Fruit fly (Drosophila melanogaster) whole organism, prepupa: ENCODE results near the gene CG33639.

Experiments used
- Blimp-1 ChIP-seq: fragments of 200-800 bp; sonication (Bioruptor generic); optimal IDR thresholded peaks from 3 replicates; lab custom pipeline; 2017; ENCODE audit warnings: missing biosample characterization, missing genetic modification characterization, mild to moderate bottlenecking, moderate library complexity, missing genetic modification reagents
- CG10631 ChIP-seq: fragments of 200-800 bp; sonication (Bioruptor generic); optimal IDR thresholded peaks from 2 replicates; lab custom pipeline; 2016; ENCODE audit warnings: missing biosample characterization, missing genetic modification characterization
- CG10669 ChIP-seq: fragments of 200-800 bp; sonication (Bioruptor generic); optimal IDR thresholded peaks from 3 replicates; lab custom pipeline; 2018; ENCODE audit warnings: missing biosample characterization, mild to moderate bottlenecking, missing genetic modification characterization, moderate library complexity
- CG11294 ChIP-seq: fragments of 200-800 bp; sonication (Bioruptor generic); IDR thresholded peaks from 2 replicates; pipeline ENCODE4 v1.3.6; 2022; ENCODE audit warnings: missing biosample characterization, missing genetic modification characterization
- CG11762 ChIP-seq: fragments of 200-800 bp; sonication (Bioruptor generic); optimal IDR thresholded peaks from 3 replicates; lab custom pipeline; 2016; ENCODE audit warnings: missing biosample characterization, missing genetic modification characterization; ENCODE audit not compliant: insufficient read depth
- CG11902 ChIP-seq: fragments of 200-800 bp; sonication (Bioruptor generic); optimal IDR thresholded peaks from 3 replicates; lab custom pipeline; 2016; ENCODE audit warnings: missing biosample characterization, missing genetic modification characterization
- CG15336 ChIP-seq: fragments of 200-800 bp; sonication (Bioruptor generic); IDR thresholded peaks from 2 replicates; pipeline ENCODE4 v1.3.6; 2022; ENCODE audit warnings: missing biosample characterization, missing genetic modification characterization
- CG1621 ChIP-seq: fragments of 200-800 bp; sonication (Bioruptor generic); optimal IDR thresholded peaks from 3 replicates; lab custom pipeline; 2018; ENCODE audit warnings: missing biosample characterization, mild to moderate bottlenecking, missing genetic modification characterization
- CG3032 ChIP-seq: fragments of 200-800 bp; optimal IDR thresholded peaks from 2 replicates; lab custom pipeline; 2019; ENCODE audit warnings: missing biosample characterization, mild to moderate bottlenecking, missing genetic modification characterization, moderate library complexity
- CG31627 ChIP-seq: fragments of 200-800 bp; sonication (Bioruptor generic); optimal IDR thresholded peaks from 3 replicates; lab custom pipeline; 2016; ENCODE audit warnings: missing biosample characterization, missing genetic modification characterization
- CG32006 ChIP-seq: fragments of 200-800 bp; sonication (Bioruptor generic); optimal IDR thresholded peaks from 3 replicates; lab custom pipeline; 2017; ENCODE audit warnings: missing biosample characterization, mild to moderate bottlenecking, missing genetic modification characterization
- CG34406 ChIP-seq: fragments of 200-800 bp; sonication (Bioruptor generic); optimal IDR thresholded peaks from 3 replicates; lab custom pipeline; 2016; ENCODE audit warnings: missing biosample characterization, missing genetic modification characterization
- CG6163 ChIP-seq: fragments of 200-800 bp; sonication (Bioruptor generic); IDR thresholded peaks from 3 replicates; pipeline ENCODE4 v1.3.6; 2022; ENCODE audit warnings: missing biosample characterization, missing genetic modification characterization
- CG6792 ChIP-seq: fragments of 200-800 bp; sonication (Bioruptor generic); optimal IDR thresholded peaks from 3 replicates; lab custom pipeline; 2016; ENCODE audit warnings: missing biosample characterization, missing genetic modification characterization
- CG6808 ChIP-seq: fragments of 200-800 bp; sonication (Bioruptor generic); optimal IDR thresholded peaks from 3 replicates; lab custom pipeline; 2017; ENCODE audit warnings: missing biosample characterization, missing genetic modification characterization, mild to moderate bottlenecking, moderate library complexity, missing genetic modification reagents
- CG6854 ChIP-seq: fragments of 200-800 bp; sonication (Bioruptor generic); optimal IDR thresholded peaks from 2 replicates; lab custom pipeline; 2017; ENCODE audit warnings: missing biosample characterization, mild to moderate bottlenecking, missing genetic modification characterization
- CG7368 ChIP-seq: fragments of 200-800 bp; sonication (Bioruptor generic); optimal IDR thresholded peaks from 3 replicates; lab custom pipeline; 2016; ENCODE audit warnings: missing biosample characterization, missing genetic modification characterization
- CG8632 ChIP-seq: fragments of 200-800 bp; sonication (Bioruptor generic); optimal IDR thresholded peaks from 3 replicates; lab custom pipeline; 2016; ENCODE audit warnings: missing biosample characterization, missing genetic modification characterization
- CG9139 ChIP-seq: fragments of 200-800 bp; sonication (Bioruptor generic); optimal IDR thresholded peaks from 3 replicates; lab custom pipeline; 2017; ENCODE audit warnings: missing biosample characterization, mild to moderate bottlenecking, missing genetic modification characterization
- Eip93F ChIP-seq: fragments of 200-800 bp; sonication (Bioruptor generic); optimal IDR thresholded peaks from 2 replicates; lab custom pipeline; 2016; ENCODE audit warnings: missing biosample characterization, mild to moderate bottlenecking, missing genetic modification characterization
- Ets21C ChIP-seq: fragments of 200-800 bp; sonication (Bioruptor generic); optimal IDR thresholded peaks from 3 replicates; lab custom pipeline; 2016; ENCODE audit warnings: missing biosample characterization, missing genetic modification characterization
- Ets96B ChIP-seq: fragments of 200-800 bp; optimal IDR thresholded peaks from 2 replicates; lab custom pipeline; 2019; ENCODE audit warnings: missing biosample characterization, mild to moderate bottlenecking, missing genetic modification characterization, moderate library complexity
- Gug ChIP-seq: fragments of 200-800 bp; sonication (Bioruptor generic); IDR thresholded peaks from 2 replicates; pipeline ENCODE4 v1.3.6; 2022; ENCODE audit warnings: missing biosample characterization, missing genetic modification characterization
- Hr39 ChIP-seq: fragments of 200-800 bp; sonication (Bioruptor generic); optimal IDR thresholded peaks from 2 replicates; lab custom pipeline; 2016; ENCODE audit warnings: missing biosample characterization, missing genetic modification characterization
- Hr4 ChIP-seq: fragments of 200-800 bp; sonication (Bioruptor generic); optimal IDR thresholded peaks from 3 replicates; lab custom pipeline; 2016; ENCODE audit warnings: missing biosample characterization, missing genetic modification characterization
- Lpt ChIP-seq: fragments of 200-800 bp; sonication (Bioruptor generic); optimal IDR thresholded peaks from 3 replicates; lab custom pipeline; 2016; ENCODE audit warnings: missing biosample characterization, missing genetic modification characterization
- Met ChIP-seq: fragments of 200-800 bp; sonication (Bioruptor generic); optimal IDR thresholded peaks from 3 replicates; lab custom pipeline; 2016; ENCODE audit warnings: missing biosample characterization, missing genetic modification characterization
- OdsH ChIP-seq: fragments of 200-800 bp; sonication (Bioruptor generic); optimal IDR thresholded peaks from 3 replicates; lab custom pipeline; 2016; ENCODE audit warnings: missing biosample characterization, missing genetic modification characterization
- Smox ChIP-seq: fragments of 200-800 bp; sonication (Bioruptor generic); optimal IDR thresholded peaks from 3 replicates; lab custom pipeline; 2016; ENCODE audit warnings: missing biosample characterization, missing genetic modification characterization
- Sox102F ChIP-seq: fragments of 200-800 bp; sonication (Bioruptor generic); optimal IDR thresholded peaks from 2 replicates; lab custom pipeline; 2016; ENCODE audit warnings: missing biosample characterization, mild to moderate bottlenecking, missing genetic modification characterization
- Sox15 ChIP-seq: fragments of 200-800 bp; sonication (Bioruptor generic); optimal IDR thresholded peaks from 3 replicates; lab custom pipeline; 2016; ENCODE audit warnings: missing biosample characterization, missing genetic modification characterization
- achi ChIP-seq: fragments of 200-800 bp; sonication (Bioruptor generic); optimal IDR thresholded peaks from 3 replicates; lab custom pipeline; 2016; ENCODE audit warnings: missing biosample characterization, missing genetic modification characterization
- acj6 ChIP-seq: fragments of 200-800 bp; sonication (Bioruptor generic); optimal IDR thresholded peaks from 3 replicates; lab custom pipeline; 2016; ENCODE audit warnings: missing biosample characterization, missing genetic modification characterization
- cyc ChIP-seq: fragments of 200-800 bp; sonication (Bioruptor generic); optimal IDR thresholded peaks from 3 replicates; lab custom pipeline; 2016; ENCODE audit warnings: missing biosample characterization, missing genetic modification characterization
- dac ChIP-seq: fragments of 200-800 bp; sonication (Bioruptor generic); optimal IDR thresholded peaks from 2 replicates; lab custom pipeline; 2017; ENCODE audit warnings: missing biosample characterization, mild to moderate bottlenecking, missing genetic modification characterization
- dsx ChIP-seq: fragments of 200-800 bp; optimal IDR thresholded peaks from 3 replicates; lab custom pipeline; 2019; ENCODE audit warnings: missing biosample characterization, mild to moderate bottlenecking, missing genetic modification characterization, moderate library complexity; ENCODE audit not compliant: poor library complexity, severe bottlenecking
- eg ChIP-seq: fragments of 200-800 bp; sonication (Bioruptor generic); IDR thresholded peaks from 3 replicates; pipeline ENCODE4 v1.3.6; 2022; ENCODE audit warnings: missing biosample characterization, missing genetic modification characterization
- fd59A ChIP-seq: fragments of 200-800 bp; sonication (Bioruptor generic); optimal IDR thresholded peaks from 2 replicates; lab custom pipeline; 2017; ENCODE audit warnings: missing biosample characterization, mild to moderate bottlenecking, missing genetic modification characterization, missing genetic modification reagents
- fd85E ChIP-seq: fragments of 200-800 bp; sonication (Bioruptor generic); optimal IDR thresholded peaks from 3 replicates; lab custom pipeline; 2016; ENCODE audit warnings: missing biosample characterization, missing genetic modification characterization
- fkh ChIP-seq: fragments of 200-800 bp; sonication (Bioruptor generic); optimal IDR thresholded peaks from 3 replicates; lab custom pipeline; 2017; ENCODE audit warnings: missing biosample characterization, mild to moderate bottlenecking, missing genetic modification characterization, moderate library complexity
- lz ChIP-seq: fragments of 200-800 bp; sonication (Bioruptor generic); optimal IDR thresholded peaks from 3 replicates; lab custom pipeline; 2016; ENCODE audit warnings: missing biosample characterization, missing genetic modification characterization
- net ChIP-seq: fragments of 200-800 bp; sonication (Bioruptor generic); optimal IDR thresholded peaks from 3 replicates; lab custom pipeline; 2016; ENCODE audit warnings: missing biosample characterization, missing genetic modification characterization
- pdm3 ChIP-seq: fragments of 200-800 bp; sonication (Bioruptor generic); optimal IDR thresholded peaks from 3 replicates; lab custom pipeline; 2016; ENCODE audit warnings: missing biosample characterization, missing genetic modification characterization
- salr ChIP-seq, 2 experiments: fragments of 200-800 bp; sonication (Bioruptor generic); optimal IDR thresholded peaks; 3 replicates each; lab custom pipeline; 2016 to 2018; ENCODE audit warnings: missing biosample characterization in 2 of 2, missing genetic modification characterization in 2 of 2, mild to moderate bottlenecking in 1 of 2
- spab ChIP-seq: fragments of 200-800 bp; sonication (Bioruptor generic); optimal IDR thresholded peaks from 2 replicates; lab custom pipeline; 2017; ENCODE audit warnings: missing biosample characterization, mild to moderate bottlenecking, missing genetic modification characterization, missing genetic modification reagents
- svp ChIP-seq: fragments of 200-800 bp; sonication (Bioruptor generic); peaks from one replicate; lab custom pipeline; 2016; ENCODE audit warnings: missing biosample characterization, missing genetic modification characterization
- vri ChIP-seq: fragments of 200-800 bp; sonication (Bioruptor generic); optimal IDR thresholded peaks from 3 replicates; lab custom pipeline; 2016; ENCODE audit warnings: missing biosample characterization, mild to moderate bottlenecking, missing genetic modification characterization

CG33639 gene

dm6 chrX:18243184-18243375, 17.2 kb upstream of the CG33639 start, which contains the start of gene upd2:
upd2 (minus strand) TSS chrX:18243284.
- TF ChIP-seq CG32006 (GFP tag; lab: Kevin White, UChicago) (no peak), vri (GFP tag; lab: Kevin White, UChicago) (no peak), CG1621 (no peak), Lpt (no peak), CG6854 (GFP tag; lab: Kevin White, UChicago) (no peak), CG6163 (GFP tag; lab: Robert Waterston, UW) (no peak), CG6808 (GFP tag; lab: Kevin White, UChicago) (no peak), salr (GFP tag; optimal IDR thresholded peaks at IDR 0.05; lab: Kevin White, UChicago) (no peak), CG6792 (GFP tag; lab: Kevin White, UChicago) (no peak), cyc (GFP tag; lab: Kevin White, UChicago) (no peak), dsx (GFP tag; lab: Kevin White, UChicago) (no peak), OdsH (GFP tag; lab: Kevin White, UChicago) (no peak), acj6 (GFP tag; lab: Kevin White, UChicago) (no peak)

- TF ChIP-seq lz (GFP tag; lab: Kevin White, UChicago) (no peak), achi (GFP tag; lab: Kevin White, UChicago) (no peak), CG8632 (no peak), CG3032 (tag; lab: Kevin White, UChicago) (no peak)
Observed at dm6 chrX:18241267-18241666, 15.4 kb upstream of the CG33639 start.

dm6 chrX:18239301-18239700, 13.4 kb upstream of the CG33639 start:
- TF ChIP-seq CG7368 (GFP tag; lab: Kevin White, UChicago) (no peak), salr (GFP tag; optimal IDR thresholded peaks at IDR 0.05; lab: Kevin White, UChicago) (peak in 1 of 2 experiments; percentile 17), Sox15 (no peak), CG11762 (no peak), achi (GFP tag; lab: Kevin White, UChicago) (no peak), spab (GFP tag; lab: Kevin White, UChicago) (no peak), CG11902 (GFP tag; lab: Kevin White, UChicago) (no peak), Ets96B (no peak), Eip93F (no peak), CG11294 (GFP tag; lab: Robert Waterston, UW) (no peak), CG15336 (GFP tag; lab: Robert Waterston, UW) (no peak), CG34406 (GFP tag; lab: Kevin White, UChicago) (no peak), fkh (GFP tag; lab: Kevin White, UChicago) (no peak), Hr39 (peak; percentile 16), Smox (no peak), CG3032 (tag; lab: Kevin White, UChicago) (no peak), Gug (GFP tag; lab: Robert Waterston, UW) (no peak), Hr4 (GFP tag; lab: Kevin White, UChicago) (no peak), CG6854 (GFP tag; lab: Kevin White, UChicago) (no peak), Ets21C (GFP tag; lab: Kevin White, UChicago) (no peak), CG1621 (no peak), pdm3 (peak; percentile 32), CG10669 (GFP tag; lab: Kevin White, UChicago) (no peak), Met (GFP tag; lab: Kevin White, UChicago) (no peak), CG10631 (GFP tag; lab: Kevin White, UChicago) (no peak), cyc (GFP tag; lab: Kevin White, UChicago) (peak; percentile 38), CG8632 (no peak), dsx (GFP tag; lab: Kevin White, UChicago) (no peak), CG32006 (GFP tag; lab: Kevin White, UChicago) (peak; percentile 23), fd59A (no peak), eg (GFP tag; lab: Robert Waterston, UW) (no peak), lz (GFP tag; lab: Kevin White, UChicago) (peak; percentile 22), CG9139 (GFP tag; lab: Kevin White, UChicago) (no peak), net (GFP tag; lab: Kevin White, UChicago) (no peak), svp (GFP tag; lab: Kevin White, UChicago) (no peak), CG31627 (GFP tag; lab: Kevin White, UChicago) (peak; percentile 21), fd85E (GFP tag; lab: Kevin White, UChicago) (no peak), Sox102F (GFP tag; lab: Kevin White, UChicago) (no peak), vri (GFP tag; lab: Kevin White, UChicago) (no peak), Blimp-1 (no peak), dac (GFP tag; lab: Kevin White, UChicago) (peak; percentile 4)
